Fruit fly (Drosophila melanogaster) whole organism, embryonic: ENCODE results near the gene CG10031.
A peak's percentile ranks its signal among the peaks of the same experiment; 100 is the strongest.

Experiments
- Bgb ChIP-seq: fragments of 200-800 bp; sonication (Bioruptor generic); IDR thresholded peaks from 2 replicates; pipeline ENCODE4 v1.3.6; 2022; ENCODE audit warnings: missing biosample characterization, missing genetic modification characterization; ENCODE audit not compliant: partially characterized antibody
- CG10366 ChIP-seq: fragments of 200-800 bp; sonication (Bioruptor generic); IDR thresholded peaks from 2 replicates; pipeline ENCODE4 v1.3.6; 2022; ENCODE audit warnings: missing biosample characterization, missing genetic modification characterization
- CG10979 ChIP-seq: fragments of 200-800 bp; sonication (Bioruptor generic); optimal IDR thresholded peaks from 2 replicates; lab custom pipeline; 2018; ENCODE audit warnings: missing biosample characterization, mild to moderate bottlenecking, missing genetic modification characterization, moderate library complexity
- CG12104 ChIP-seq: fragments of 200-800 bp; sonication (Bioruptor generic); optimal IDR thresholded peaks from 3 replicates; lab custom pipeline; 2016; ENCODE audit warnings: missing biosample characterization, missing genetic modification characterization
- CG13424 ChIP-seq: fragments of 200-800 bp; sonication (Bioruptor generic); optimal IDR thresholded peaks from 2 replicates; lab custom pipeline; 2019; ENCODE audit warnings: missing biosample characterization, mild to moderate bottlenecking, missing genetic modification characterization, moderate library complexity
- CG14710 ChIP-seq: fragments of 200-800 bp; sonication (Bioruptor generic); optimal IDR thresholded peaks from 3 replicates; lab custom pipeline; 2019; ENCODE audit warnings: missing biosample characterization, mild to moderate bottlenecking, missing genetic modification characterization, moderate library complexity
- CG15696 ChIP-seq: fragments of 200-800 bp; sonication (Bioruptor generic); optimal IDR thresholded peaks from 2 replicates; lab custom pipeline; 2019; ENCODE audit warnings: missing biosample characterization, mild to moderate bottlenecking, missing genetic modification characterization, moderate library complexity
- CG1602 ChIP-seq: fragments of 200-800 bp; sonication (Bioruptor generic); optimal IDR thresholded peaks from 3 replicates; lab custom pipeline; 2016; ENCODE audit warnings: missing biosample characterization, missing genetic modification characterization
- CG17612 ChIP-seq: fragments of 200-800 bp; sonication (Bioruptor generic); IDR thresholded peaks from 2 replicates; pipeline ENCODE4 v1.3.6; 2022; ENCODE audit warnings: missing biosample characterization, missing genetic modification characterization
- CG18011 ChIP-seq: fragments of 200-800 bp; sonication (Bioruptor generic); optimal IDR thresholded peaks from 2 replicates; lab custom pipeline; 2017; ENCODE audit warnings: missing biosample characterization, missing genetic modification characterization, mild to moderate bottlenecking, moderate library complexity, missing genotype
- CG2129 ChIP-seq: fragments of 200-800 bp; sonication (Bioruptor generic); IDR thresholded peaks from 2 replicates; pipeline ENCODE4 v1.3.6; 2022; ENCODE audit warnings: missing biosample characterization, missing genetic modification characterization; ENCODE audit not compliant: partially characterized antibody
- CG30431 ChIP-seq: fragments of 200-800 bp; sonication (Bioruptor generic); optimal IDR thresholded peaks from 2 replicates; lab custom pipeline; 2017; ENCODE audit warnings: missing biosample characterization, missing genetic modification characterization
- CG6175 ChIP-seq: fragments of 200-800 bp; sonication (Bioruptor generic); IDR thresholded peaks from 3 replicates; pipeline ENCODE4 v1.3.6; 2022; ENCODE audit warnings: missing biosample characterization, missing genetic modification characterization
- CG6689 ChIP-seq: fragments of 200-800 bp; sonication (Bioruptor generic); IDR thresholded peaks from 2 replicates; pipeline ENCODE4 v1.3.6; 2022; ENCODE audit warnings: missing biosample characterization, missing genetic modification characterization
- CG8290 ChIP-seq, 3 experiments: fragments of 200-800 bp; sonication (Bioruptor generic); optimal IDR thresholded peaks; 2 replicates each; lab custom pipeline; 2016 to 2019; ENCODE audit warnings: missing biosample characterization in 3 of 3, missing genetic modification characterization in 3 of 3, mild to moderate bottlenecking in 2 of 3, moderate library complexity in 1 of 3
- CG9817 ChIP-seq: fragments of 200-800 bp; sonication (Bioruptor generic); optimal IDR thresholded peaks from 2 replicates; lab custom pipeline; 2018; ENCODE audit warnings: missing biosample characterization, mild to moderate bottlenecking, missing genetic modification characterization, moderate library complexity
- CkIIα-i1 ChIP-seq: fragments of 200-800 bp; sonication (Bioruptor generic); IDR thresholded peaks from 2 replicates; pipeline ENCODE4 v1.3.6; 2022; ENCODE audit warnings: missing biosample characterization, missing genetic modification characterization
- Dbx ChIP-seq: fragments of 200-800 bp; sonication (Bioruptor generic); IDR thresholded peaks from 3 replicates; pipeline ENCODE4 v1.3.6; 2022; ENCODE audit warnings: missing biosample characterization, missing genetic modification characterization
- Eip74EF ChIP-seq, 2 experiments: fragments of 200-800 bp in 1 of 2; fragments of >200 bp in 1 of 2; sonication (Bioruptor generic) in 1 of 2; optimal IDR thresholded peaks; 2 replicates each; lab custom pipeline; 2017 to 2019; ENCODE audit warnings: missing biosample characterization in 2 of 2, missing genetic modification characterization in 2 of 2, mild to moderate bottlenecking in 1 of 2, moderate library complexity in 1 of 2
- Fer3 ChIP-seq: fragments of 200-800 bp; sonication (Bioruptor generic); optimal IDR thresholded peaks from 2 replicates; lab custom pipeline; 2018; ENCODE audit warnings: missing biosample characterization, mild to moderate bottlenecking, missing genetic modification characterization, moderate library complexity
- HLHmδ ChIP-seq: fragments of 200-800 bp; sonication (Bioruptor generic); optimal IDR thresholded peaks from 2 replicates; lab custom pipeline; 2018; ENCODE audit warnings: missing biosample characterization, mild to moderate bottlenecking, missing genetic modification characterization, moderate library complexity
- Kr ChIP-seq: fragments of 200-800 bp; sonication (Bioruptor generic); optimal IDR thresholded peaks from 2 replicates; lab custom pipeline; 2017; ENCODE audit warnings: missing biosample characterization, mild to moderate bottlenecking, missing genetic modification characterization
- Lpt ChIP-seq: fragments of >200 bp; optimal IDR thresholded peaks from 2 replicates; lab custom pipeline; 2018; ENCODE audit warnings: missing biosample characterization, missing genetic modification characterization
- MBD-R2 ChIP-seq: fragments of 200-800 bp; sonication (Bioruptor generic); IDR thresholded peaks from 2 replicates; pipeline ENCODE4 v1.3.6; 2022; ENCODE audit warnings: missing biosample characterization, missing genetic modification characterization
- NC2β ChIP-seq: fragments of 200-800 bp; sonication (Bioruptor generic); optimal IDR thresholded peaks from 2 replicates; lab custom pipeline; 2016; ENCODE audit warnings: missing biosample characterization, missing genetic modification characterization
- Nf-YA ChIP-seq: fragments of 200-800 bp; sonication (Bioruptor generic); IDR thresholded peaks from 2 replicates; pipeline ENCODE4 v1.3.6; 2022; ENCODE audit warnings: missing biosample characterization, missing genetic modification characterization
- Pdp1 ChIP-seq, 2 experiments: fragments of 200-800 bp; sonication (Bioruptor generic); optimal IDR thresholded peaks; 3 replicates each; lab custom pipeline; 2016; ENCODE audit warnings: missing biosample characterization in 2 of 2, missing genetic modification characterization in 2 of 2, mild to moderate bottlenecking in 1 of 2, moderate library complexity in 1 of 2
- Six4 ChIP-seq: fragments of 200-800 bp; sonication (Bioruptor generic); optimal IDR thresholded peaks from 2 replicates; lab custom pipeline; 2016; ENCODE audit warnings: missing biosample characterization, missing genetic modification characterization
- Sox100B ChIP-seq: fragments of 200-800 bp; sonication (Bioruptor generic); optimal IDR thresholded peaks from 3 replicates; lab custom pipeline; 2018; ENCODE audit warnings: missing biosample characterization, mild to moderate bottlenecking, missing genetic modification characterization
- Spps ChIP-seq: fragments of 200-800 bp; sonication (Bioruptor generic); optimal IDR thresholded peaks from 2 replicates; lab custom pipeline; 2018; ENCODE audit warnings: missing biosample characterization, mild to moderate bottlenecking, missing genetic modification characterization
- Stat92E ChIP-seq, 3 experiments: fragments of >200 bp in 2 of 3; fragments of 200-800 bp in 1 of 3; sonication (Bioruptor generic) in 1 of 3; optimal IDR thresholded peaks; 2 replicates each; lab custom pipeline; 2017 to 2019; ENCODE audit warnings: missing biosample characterization in 3 of 3, missing genetic modification characterization in 3 of 3, mild to moderate bottlenecking in 1 of 3, moderate library complexity in 1 of 3
- Vsx1 ChIP-seq: fragments of 200-800 bp; sonication (Bioruptor generic); optimal IDR thresholded peaks from 2 replicates; lab custom pipeline; 2017; ENCODE audit warnings: missing biosample characterization, mild to moderate bottlenecking, missing genetic modification characterization, missing genetic modification reagents
- ac ChIP-seq: fragments of 200-800 bp; sonication (Bioruptor generic); optimal IDR thresholded peaks from 3 replicates; lab custom pipeline; 2017; ENCODE audit warnings: missing biosample characterization, mild to moderate bottlenecking, missing genetic modification characterization
- br ChIP-seq: fragments of >200 bp; optimal IDR thresholded peaks from 2 replicates; lab custom pipeline; 2017
- cas ChIP-seq: fragments of 200-800 bp; sonication (Bioruptor generic); IDR thresholded peaks from 2 replicates; pipeline ENCODE4 v1.3.6; 2022; ENCODE audit warnings: missing biosample characterization, missing genetic modification characterization
- caup ChIP-seq: fragments of 200-800 bp; sonication (Bioruptor generic); optimal IDR thresholded peaks from 3 replicates; lab custom pipeline; 2017; ENCODE audit warnings: missing biosample characterization, mild to moderate bottlenecking, missing genetic modification characterization, moderate library complexity; ENCODE audit not compliant: severe bottlenecking
- dati ChIP-seq: fragments of 200-800 bp; sonication (Bioruptor generic); IDR thresholded peaks from 2 replicates; pipeline ENCODE4 v1.3.6; 2022; ENCODE audit warnings: missing biosample characterization, missing genetic modification characterization
- dysf ChIP-seq: fragments of 200-800 bp; sonication (Bioruptor generic); IDR thresholded peaks from 3 replicates; pipeline ENCODE4 v1.3.6; 2022; ENCODE audit warnings: missing biosample characterization, missing genetic modification characterization
- ems ChIP-seq: fragments of 200-800 bp; sonication (Bioruptor generic); optimal IDR thresholded peaks from 3 replicates; lab custom pipeline; 2016; ENCODE audit warnings: missing biosample characterization, missing genetic modification characterization
- hth ChIP-seq: fragments of >200 bp; optimal IDR thresholded peaks from 2 replicates; lab custom pipeline; 2017; ENCODE audit warnings: inconsistent platforms
- ind ChIP-seq: fragments of 200-800 bp; sonication (Bioruptor generic); optimal IDR thresholded peaks from 3 replicates; lab custom pipeline; 2016; ENCODE audit warnings: missing biosample characterization, missing genetic modification characterization
- jigr1 ChIP-seq: fragments of 200-800 bp; sonication (Bioruptor generic); IDR thresholded peaks from 3 replicates; pipeline ENCODE4 v1.3.6; 2022; ENCODE audit warnings: missing biosample characterization, missing genetic modification characterization
- odd ChIP-seq: fragments of 200-800 bp; sonication (Bioruptor generic); optimal IDR thresholded peaks from 2 replicates; lab custom pipeline; 2017; ENCODE audit warnings: missing biosample characterization, mild to moderate bottlenecking, missing genetic modification characterization
- sc ChIP-seq, 3 experiments: fragments of >200 bp in 2 of 3; fragments of 200-800 bp in 1 of 3; sonication (Bioruptor generic) in 1 of 3; optimal IDR thresholded peaks; 2 replicates in 2 of 3; 3 replicates in 1 of 3; lab custom pipeline; 2017; ENCODE audit warnings: mild to moderate bottlenecking in 1 of 3, missing biosample characterization in 1 of 3, missing genetic modification characterization in 1 of 3, missing genetic modification reagents in 1 of 3
- sd ChIP-seq: fragments of 200-800 bp; sonication (Bioruptor generic); optimal IDR thresholded peaks from 3 replicates; lab custom pipeline; 2018; ENCODE audit warnings: missing biosample characterization, mild to moderate bottlenecking, missing genetic modification characterization, moderate library complexity
- sens-2 ChIP-seq: fragments of 200-800 bp; sonication (Bioruptor generic); IDR thresholded peaks from 2 replicates; pipeline ENCODE4 v1.3.6; 2022; ENCODE audit warnings: missing biosample characterization, missing genetic modification characterization
- sob ChIP-seq: fragments of 200-800 bp; sonication (Bioruptor generic); IDR thresholded peaks from 2 replicates; pipeline ENCODE4 v1.3.6; 2022; ENCODE audit warnings: missing biosample characterization, missing genetic modification characterization
- tgo ChIP-seq: fragments of 200-800 bp; sonication (Bioruptor generic); IDR thresholded peaks from 3 replicates; pipeline ENCODE4 v1.3.6; 2022; ENCODE audit warnings: missing biosample characterization, missing genetic modification characterization
- unpg ChIP-seq: fragments of 200-800 bp; sonication (Bioruptor generic); optimal IDR thresholded peaks from 3 replicates; lab custom pipeline; 2018; ENCODE audit warnings: missing biosample characterization, mild to moderate bottlenecking, missing genetic modification characterization, moderate library complexity
- zen2 ChIP-seq: fragments of 200-800 bp; sonication (Bioruptor generic); IDR thresholded peaks from 3 replicates; pipeline ENCODE4 v1.3.6; 2022; ENCODE audit warnings: missing biosample characterization, missing genetic modification characterization; ENCODE audit not compliant: partially characterized antibody

Gene CG10031

DNA sequence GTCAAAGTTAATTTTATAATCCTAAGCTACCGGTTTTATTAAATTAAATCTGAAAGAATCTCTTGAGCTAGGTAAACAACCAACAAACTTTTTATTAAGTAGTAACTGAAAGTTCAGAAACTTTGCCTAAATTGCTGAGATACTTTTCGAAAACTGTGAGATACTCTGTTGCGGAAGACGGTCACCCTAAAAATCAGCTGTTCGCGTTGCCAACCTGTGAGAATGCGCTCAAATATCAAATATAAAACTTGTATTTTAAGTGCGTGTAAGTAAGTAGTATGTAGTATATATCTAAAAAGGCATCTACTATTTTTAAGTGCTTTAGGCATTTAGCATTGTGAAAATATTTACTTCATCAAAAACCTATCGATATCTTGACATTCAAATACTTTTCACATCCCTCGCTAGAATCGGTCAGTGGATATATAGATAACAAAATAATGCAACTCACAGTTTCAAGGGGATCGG lies 14.1 kb upstream of the CG10031 start, which contains the start of the genes CG31955 and CG2818 (continued):
- TF ChIP-seq MBD-R2 (peak; percentile 45; the same call in 1 of the 2 replicates), Pdp1 (GFP tag; optimal IDR thresholded peaks at IDR 0.05; lab: Kevin White, UChicago) (no peak), Kr (no peak), zen2 (GFP tag; lab: Robert Waterston, UW) (peak; percentile 38; the same call in 1 of the 3 replicates), CG6175 (GFP tag; lab: Robert Waterston, UW) (no peak), Vsx1 (GFP tag; lab: Kevin White, UChicago) (no peak), CG6689 (GFP tag; lab: Robert Waterston, UW) (no peak), Six4 (GFP tag; lab: Kevin White, UChicago) (no peak), sd (tag; lab: Kevin White, UChicago) (peak; percentile 51), cas (GFP tag; lab: Robert Waterston, UW) (no peak), jigr1 (no peak), CG1602 (GFP tag; lab: Kevin White, UChicago) (no peak), tgo (GFP tag; lab: Robert Waterston, UW) (no peak), Fer3 (no peak), Nf-YA (GFP tag; lab: Robert Waterston, UW) (no peak), CG15696 (no peak), ems (GFP tag; lab: Kevin White, UChicago) (no peak), CG14710 (peak; percentile 38), dysf (no peak), ind (GFP tag; lab: Kevin White, UChicago) (peak; percentile 1), Spps (tag; lab: Kevin White, UChicago) (no peak), NC2β (GFP tag; lab: Kevin White, UChicago) (peak; percentile 3), Lpt (GFP tag; lab: Kevin White, UChicago) (no peak), CG9817 (no peak), CG10366 (GFP tag; lab: Robert Waterston, UW) (no peak), CG18011 (GFP tag; lab: Kevin White, UChicago) (peak; percentile 88), Stat92E (GFP tag; optimal IDR thresholded peaks at IDR 0.05; lab: Kevin White, UChicago) (no peak), CG30431 (no peak), caup (GFP tag; lab: Kevin White, UChicago) (no peak), dati (GFP tag; lab: Robert Waterston, UW) (no peak), sens-2 (GFP tag; lab: Robert Waterston, UW) (no peak), CG8290 (GFP tag; optimal IDR thresholded peaks at IDR 0.05; lab: Kevin White, UChicago) (no peak), CG8290 (tag; optimal IDR thresholded peaks at IDR 0.05; lab: Kevin White, UChicago) (peak in 1 of 2 experiments; percentile 59), Bgb (peak; percentile 61; the same call in 1 of the 2 replicates), Sox100B (GFP tag; lab: Kevin White, UChicago) (no peak), CG17612 (no peak), sc (optimal IDR thresholded peaks at IDR 0.05; lab: Kevin White, UChicago) (no peak), sc (GFP tag; optimal IDR thresholded peaks at IDR 0.05; lab: Kevin White, UChicago) (no peak), CG12104 (GFP tag; lab: Kevin White, UChicago) (no peak), ac (GFP tag; lab: Kevin White, UChicago) (no peak), Dbx (no peak), HLHmδ (GFP tag; lab: Kevin White, UChicago) (no peak), CkIIα-i1 (GFP tag; lab: Robert Waterston, UW) (no peak), Eip74EF (GFP tag; optimal IDR thresholded peaks at IDR 0.05; lab: Kevin White, UChicago) (no peak), CG10979 (tag; lab: Kevin White, UChicago) (no peak), sob (GFP tag; lab: Robert Waterston, UW) (no peak), CG2129 (GFP tag; lab: Robert Waterston, UW) (peak; percentile 63; the same call in 1 of the 2 replicates), CG13424 (tag; lab: Kevin White, UChicago) (peak; percentile 48), hth (lab: Kevin White, UChicago) (no peak), odd (no peak), br (no peak), unpg (GFP tag; lab: Kevin White, UChicago) (no peak)
